Worm (Caenorhabditis elegans): ENCODE measurements around the gene R09H3.2.

Gene R09H3.2

ce11 chrX:1654146-1654545 is 10.7 kb downstream of the R09H3.2 start, which contains the start of gene ZK380.6:
Gene ZK380.6 (plus strand): TSS chrX:1654446.
- TF ChIP-seq unc-62 (GFP tag; optimal IDR thresholded peaks at IDR 0.05): no peak

ce11 chrX:1651668-1652067 is 13.2 kb downstream of the R09H3.2 start, which contains the start of gene ZK380.4:
Gene ZK380.4 (minus strand): TSS chrX:1651994.
- TF ChIP-seq unc-62 (GFP tag; optimal IDR thresholded peaks at IDR 0.05): no peak

ce11 chrX:1643442-1644096 is 21.3 kb downstream of the R09H3.2 start:
- no peak for TF ChIP-seq unc-62 (GFP tag; optimal IDR thresholded peaks at IDR 0.05)

ce11 chrX:1630881-1631516 is 33.8 kb downstream of the R09H3.2 start, which contains the start of gene ZK380.2:
Gene ZK380.2 (plus strand): TSS chrX:1631466.
- no peak for TF ChIP-seq unc-62 (GFP tag; optimal IDR thresholded peaks at IDR 0.05)

ce11 chrX:1629746-1630145 is 35.1 kb downstream of the R09H3.2 start:
- no peak for TF ChIP-seq unc-62 (GFP tag; optimal IDR thresholded peaks at IDR 0.05)

- no peak for TF ChIP-seq unc-62 (GFP tag; optimal IDR thresholded peaks at IDR 0.05)
These were observed 37.0 kb downstream of the R09H3.2 start, which contains the start of gene fbxb-58 for ce11 chrX:1627837-1628236. Gene fbxb-58 (plus strand): TSS chrX:1628137.

- TF ChIP-seq unc-62 (GFP tag; optimal IDR thresholded peaks at IDR 0.05): no peak
These were observed 37.8 kb downstream of the R09H3.2 start for ce11 chrX:1627013-1627412.

ce11 chrX:1623048-1623447 is 41.8 kb downstream of the R09H3.2 start:
- TF ChIP-seq unc-62 (GFP tag; optimal IDR thresholded peaks at IDR 0.05): no peak

- no peak for TF ChIP-seq unc-62 (GFP tag; optimal IDR thresholded peaks at IDR 0.05)
These were observed 44.0 kb downstream of the R09H3.2 start, which contains the start of gene H11E01.2 for ce11 chrX:1620678-1621449. Gene H11E01.2 (plus strand): TSS chrX:1621057.
